Fruit fly (Drosophila melanogaster): Measurements from ENCODE around the gene CG5866.

The CG5866 gene

dm6 chr3R:17401289-17401752 lies 14.2 kb upstream of the CG5866 start:
- peak; percentile 45 for TF ChIP-seq fru (GFP tag; optimal IDR thresholded peaks at IDR 0.05)
- no peak for TF ChIP-seq CG32264 (GFP tag; optimal IDR thresholded peaks at IDR 0.05)
- TF ChIP-seq OdsH (GFP tag; optimal IDR thresholded peaks at IDR 0.05): no peak
- TF ChIP-seq Hr83 (GFP tag; optimal IDR thresholded peaks at IDR 0.05; ENCODE audit: poor library complexity, severe bottlenecking): no peak
- TF ChIP-seq ey (GFP tag; optimal IDR thresholded peaks at IDR 0.05): peak; percentile 21
- TF ChIP-seq lola (GFP tag; optimal IDR thresholded peaks at IDR 0.05): no peak
- no peak for TF ChIP-seq Hr78 (GFP tag; optimal IDR thresholded peaks at IDR 0.05)
- peak in 1 of 2 experiments; percentile 45 for TF ChIP-seq foxo (GFP tag; optimal IDR thresholded peaks at IDR 0.05)
- TF ChIP-seq h (GFP tag; optimal IDR thresholded peaks at IDR 0.05): peak; percentile 32
- no peak for TF ChIP-seq psq (GFP tag; optimal IDR thresholded peaks at IDR 0.05)
- no peak for TF ChIP-seq dmrt93B (GFP tag; optimal IDR thresholded peaks at IDR 0.05)
- TF ChIP-seq N (GFP tag; optimal IDR thresholded peaks at IDR 0.05): peak; percentile 89
- TF ChIP-seq Abd-B (GFP tag; optimal IDR thresholded peaks at IDR 0.05): no peak
- peak; percentile 35 for TF ChIP-seq rgr (GFP tag; optimal IDR thresholded peaks at IDR 0.05)
- peak; percentile 35 for TF ChIP-seq woc (GFP tag; optimal IDR thresholded peaks at IDR 0.05)
- TF ChIP-seq Hnf4 (GFP tag; optimal IDR thresholded peaks at IDR 0.05): peak; percentile 34
- no peak for TF ChIP-seq Dif (GFP tag; optimal IDR thresholded peaks at IDR 0.05; ENCODE audit: partially characterized antibody)
- no peak for TF ChIP-seq jim (GFP tag; optimal IDR thresholded peaks at IDR 0.05)
- TF ChIP-seq HLH106 (tag; optimal IDR thresholded peaks at IDR 0.05): peak; percentile 24
- peak; percentile 35 for TF ChIP-seq sv (GFP tag; optimal IDR thresholded peaks at IDR 0.05)
- no peak for TF ChIP-seq Dfd (GFP tag; optimal IDR thresholded peaks at IDR 0.05)
- no peak for TF ChIP-seq sage (GFP tag; optimal IDR thresholded peaks at IDR 0.05)
- peak; percentile 45 for TF ChIP-seq brk (GFP tag; optimal IDR thresholded peaks at IDR 0.05)
- TF ChIP-seq Mio (GFP tag; optimal IDR thresholded peaks at IDR 0.05): no peak
- peak; percentile 77 for TF ChIP-seq tai (GFP tag; optimal IDR thresholded peaks at IDR 0.05)
- no peak for TF ChIP-seq br (GFP tag; optimal IDR thresholded peaks at IDR 0.05)
- no peak for TF ChIP-seq CG9705 (GFP tag; optimal IDR thresholded peaks at IDR 0.05)
- peak; percentile 12 for TF ChIP-seq dsf (GFP tag; optimal IDR thresholded peaks at IDR 0.05; ENCODE audit: borderline replicate concordance)
- TF ChIP-seq Rel (GFP tag; optimal IDR thresholded peaks at IDR 0.05): no peak
- TF ChIP-seq Rel (tag; optimal IDR thresholded peaks at IDR 0.05): peak; percentile 29

dm6 chr3R:17402434-17402833 lies 13.1 kb upstream of the CG5866 start, which contains the start of gene Sur-8:
Sur-8 (minus strand) TSS chr3R:17402515.
- TF ChIP-seq Jra (GFP tag; optimal IDR thresholded peaks at IDR 0.05) (no peak), CrebA (GFP tag; optimal IDR thresholded peaks at IDR 0.05; ENCODE audit: borderline replicate concordance) (no peak), Hr83 (GFP tag; optimal IDR thresholded peaks at IDR 0.05; ENCODE audit: poor library complexity, severe bottlenecking) (peak; percentile 64), HLH106 (tag; optimal IDR thresholded peaks at IDR 0.05) (peak; percentile 29), Myc (optimal IDR thresholded peaks at IDR 0.05) (peak; percentile 32), rgr (GFP tag; optimal IDR thresholded peaks at IDR 0.05) (peak; percentile 54), usp (GFP tag; optimal IDR thresholded peaks at IDR 0.05) (no peak), psq (GFP tag; optimal IDR thresholded peaks at IDR 0.05) (peak; percentile 26), Dfd (GFP tag; optimal IDR thresholded peaks at IDR 0.05) (no peak), OdsH (GFP tag; optimal IDR thresholded peaks at IDR 0.05) (peak; percentile 35), Dif (GFP tag; optimal IDR thresholded peaks at IDR 0.05; ENCODE audit: partially characterized antibody) (no peak), Sp1 (GFP tag; optimal IDR thresholded peaks at IDR 0.05) (no peak), dmrt93B (GFP tag; optimal IDR thresholded peaks at IDR 0.05) (peak; percentile 25), foxo (GFP tag; optimal IDR thresholded peaks at IDR 0.05) (peak in 1 of 2 experiments; percentile 57), fru (GFP tag; optimal IDR thresholded peaks at IDR 0.05) (peak; percentile 24), Abd-B (GFP tag; optimal IDR thresholded peaks at IDR 0.05) (no peak), N (GFP tag; optimal IDR thresholded peaks at IDR 0.05) (no peak), ey (GFP tag; optimal IDR thresholded peaks at IDR 0.05) (peak; percentile 39), jim (GFP tag; optimal IDR thresholded peaks at IDR 0.05) (no peak), sv (GFP tag; optimal IDR thresholded peaks at IDR 0.05) (peak; percentile 33), Vsx2 (GFP tag; optimal IDR thresholded peaks at IDR 0.05; ENCODE audit: partially characterized antibody) (no peak), h (GFP tag; optimal IDR thresholded peaks at IDR 0.05) (peak; percentile 50), br (GFP tag; optimal IDR thresholded peaks at IDR 0.05) (peak; percentile 48), Hnf4 (GFP tag; optimal IDR thresholded peaks at IDR 0.05) (no peak)

dm6 chr3R:17403188-17403587 lies 12.4 kb upstream of the CG5866 start, which contains the start of gene CG34279:
CG34279 (minus strand) TSS chr3R:17403288.
- TF ChIP-seq rgr (GFP tag; optimal IDR thresholded peaks at IDR 0.05) (peak; percentile 21), Vsx2 (GFP tag; optimal IDR thresholded peaks at IDR 0.05; ENCODE audit: partially characterized antibody) (no peak), pan (optimal IDR thresholded peaks at IDR 0.05) (no peak), brk (GFP tag; optimal IDR thresholded peaks at IDR 0.05) (no peak), Myc (optimal IDR thresholded peaks at IDR 0.05) (no peak), h (GFP tag; optimal IDR thresholded peaks at IDR 0.05) (peak; percentile 34), Hnf4 (GFP tag; optimal IDR thresholded peaks at IDR 0.05) (peak; percentile 11)

All from whole organism, wandering third instar larva.